Fruit fly (Drosophila melanogaster): ENCODE measurements around the gene Ids.
A peak's percentile ranks its signal among the peaks of the same experiment; 100 is the strongest.

Gene Ids

DNA sequence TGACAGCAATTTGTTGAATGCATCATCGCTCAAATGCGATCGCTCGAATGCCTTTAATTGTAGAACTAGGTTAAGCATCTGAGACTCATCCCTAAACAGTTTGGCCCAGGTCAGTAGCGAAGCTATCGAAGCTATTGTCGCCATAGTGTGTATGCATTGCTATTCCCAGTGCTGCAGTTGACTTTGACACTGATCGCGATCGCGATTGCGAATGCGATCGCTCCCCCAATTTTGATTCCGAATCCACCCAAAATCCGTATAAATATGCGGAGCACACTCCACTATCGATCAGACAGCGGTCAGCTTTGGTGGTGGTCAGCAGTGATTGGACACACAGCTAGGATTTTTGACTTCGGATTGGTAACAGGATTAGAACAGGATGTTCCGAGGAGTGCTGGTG is 48.3 kb upstream of the Ids start, which contains the start of gene CG14961:
Gene CG14961, plus strand, starts transcription at position 301 of the 400 bp plus-strand sequence.
- no peak for TF ChIP-seq Jra (GFP tag; optimal IDR thresholded peaks at IDR 0.05)
- TF ChIP-seq rgr (GFP tag; optimal IDR thresholded peaks at IDR 0.05): no peak
- no peak for TF ChIP-seq Sp1 (GFP tag; optimal IDR thresholded peaks at IDR 0.05)
- TF ChIP-seq Rel (GFP tag; optimal IDR thresholded peaks at IDR 0.05): no peak
- no peak for TF ChIP-seq Rel (tag; optimal IDR thresholded peaks at IDR 0.05)
- TF ChIP-seq N (GFP tag; optimal IDR thresholded peaks at IDR 0.05): no peak
- TF ChIP-seq jim (GFP tag; optimal IDR thresholded peaks at IDR 0.05): no peak
- no peak for TF ChIP-seq Hr78 (GFP tag; optimal IDR thresholded peaks at IDR 0.05)
- TF ChIP-seq pan (optimal IDR thresholded peaks at IDR 0.05): no peak
- no peak for TF ChIP-seq sv (GFP tag; optimal IDR thresholded peaks at IDR 0.05)
- no peak for TF ChIP-seq lola (GFP tag; optimal IDR thresholded peaks at IDR 0.05)
- no peak for TF ChIP-seq Abd-B (GFP tag; optimal IDR thresholded peaks at IDR 0.05)

DNA sequence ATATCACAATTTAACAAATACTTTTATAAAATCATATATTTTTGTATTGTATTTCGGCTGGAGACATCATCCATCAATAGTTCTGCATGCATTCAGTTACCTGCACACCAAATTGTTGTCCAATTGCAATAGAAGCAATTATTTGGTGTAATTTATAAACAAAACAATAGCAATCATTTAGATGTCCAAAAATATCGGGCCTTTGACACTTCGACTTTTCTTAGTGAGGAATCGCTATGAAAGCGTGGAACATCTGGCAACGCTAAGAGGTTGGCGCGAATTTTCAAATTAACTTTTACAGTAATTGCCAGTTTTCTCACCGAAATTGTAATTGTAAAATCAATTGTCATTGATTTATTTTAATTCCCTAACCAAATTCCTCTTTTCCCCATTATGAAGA is 43.3 kb upstream of the Ids start, which contains the start of gene CG14969:
Gene CG14969, minus strand, starts transcription at position 195 of the 400 bp plus-strand sequence.
- TF ChIP-seq woc (GFP tag; optimal IDR thresholded peaks at IDR 0.05) (no peak), Dif (GFP tag; optimal IDR thresholded peaks at IDR 0.05; ENCODE audit: partially characterized antibody) (peak; percentile 96), dl (GFP tag; optimal IDR thresholded peaks at IDR 0.05; ENCODE audit: insufficient read depth in 1 of 2, partially characterized antibody in 2 of 2) (peak; percentile 57 to 68), usp (GFP tag; optimal IDR thresholded peaks at IDR 0.05) (no peak), Hr83 (GFP tag; optimal IDR thresholded peaks at IDR 0.05; ENCODE audit: poor library complexity, severe bottlenecking) (peak; percentile 3), HLH106 (tag; optimal IDR thresholded peaks at IDR 0.05) (no peak), Abd-B (GFP tag; optimal IDR thresholded peaks at IDR 0.05) (no peak), brk (GFP tag; optimal IDR thresholded peaks at IDR 0.05) (no peak), Vsx2 (GFP tag; optimal IDR thresholded peaks at IDR 0.05; ENCODE audit: partially characterized antibody) (peak; percentile 99), CG32264 (GFP tag; optimal IDR thresholded peaks at IDR 0.05) (no peak), foxo (GFP tag; optimal IDR thresholded peaks at IDR 0.05) (peak in 1 of 2 experiments; percentile 32), Dfd (GFP tag; optimal IDR thresholded peaks at IDR 0.05) (no peak), Myc (optimal IDR thresholded peaks at IDR 0.05) (no peak)

DNA sequence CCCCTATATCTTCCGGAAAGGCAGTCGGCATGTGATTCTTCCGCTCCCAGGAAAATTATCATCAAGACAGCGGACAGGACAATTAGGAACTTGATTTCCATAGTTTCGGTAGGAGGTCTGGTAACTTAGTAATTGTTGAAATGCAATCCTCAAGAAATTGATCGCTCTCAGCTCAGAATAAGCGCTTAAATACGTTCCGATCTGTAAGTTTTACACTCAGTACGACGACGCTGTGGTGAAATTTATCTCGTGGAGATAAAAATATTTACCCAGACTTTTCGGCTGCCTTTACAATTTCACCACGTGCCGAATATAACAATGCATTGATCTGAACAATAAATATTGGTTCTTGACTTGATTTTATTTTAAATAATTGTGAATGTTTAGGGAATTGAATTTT is 42.4 kb upstream of the Ids start, which contains the start of gene Drsl1:
Gene Drsl1, minus strand, starts transcription at position 101 of the 400 bp plus-strand sequence.
- TF ChIP-seq Vsx2 (GFP tag; optimal IDR thresholded peaks at IDR 0.05; ENCODE audit: partially characterized antibody): no peak
- TF ChIP-seq Rel (GFP tag; optimal IDR thresholded peaks at IDR 0.05): no peak
- TF ChIP-seq Rel (tag; optimal IDR thresholded peaks at IDR 0.05): no peak
- no peak for TF ChIP-seq foxo (GFP tag; optimal IDR thresholded peaks at IDR 0.05)
- TF ChIP-seq rgr (GFP tag; optimal IDR thresholded peaks at IDR 0.05): no peak
- TF ChIP-seq pan (optimal IDR thresholded peaks at IDR 0.05): no peak

DNA sequence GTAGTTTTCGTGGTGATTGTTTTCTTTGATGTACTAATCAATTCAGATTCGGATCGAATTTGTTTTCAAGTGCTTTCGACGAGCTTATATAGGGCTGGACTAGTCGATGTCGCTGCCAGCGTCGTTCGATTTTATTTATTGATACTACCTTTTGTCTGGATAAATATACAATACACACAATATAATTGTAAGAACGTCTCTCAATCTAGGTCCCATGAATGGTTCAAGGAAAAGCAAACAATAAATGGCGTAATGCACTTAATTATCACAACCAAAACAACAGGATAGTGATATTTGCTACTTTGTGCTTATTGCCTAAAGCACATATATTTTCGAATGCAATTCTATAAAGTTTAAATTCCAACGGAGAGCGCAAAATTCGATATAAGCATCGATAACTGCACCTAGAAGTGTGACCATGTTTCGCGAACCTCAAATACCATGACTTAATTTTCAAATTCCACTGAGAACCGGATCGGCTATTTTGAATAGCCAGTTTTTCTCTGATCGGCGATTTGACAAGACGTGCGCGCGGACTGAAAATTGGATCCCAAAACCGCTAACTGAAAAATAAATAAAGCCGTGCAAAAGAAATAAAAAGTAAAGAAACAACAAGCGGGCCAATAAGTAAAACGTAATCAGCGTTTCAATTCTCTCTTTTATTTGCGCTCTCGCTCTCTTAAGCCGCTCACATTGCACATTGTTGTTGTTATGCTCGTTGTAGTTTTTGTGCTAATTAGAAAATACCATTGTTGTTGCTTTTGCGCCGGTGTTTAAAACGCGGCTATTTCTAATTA is 41.5 kb upstream of the Ids start, which contains the start of the genes Drsl6 and kst:
Gene Drsl6, minus strand, starts transcription at position 51 of the 797 bp plus-strand sequence.
Gene kst, plus strand, starts transcription at position 493 of the 797 bp plus-strand sequence.
- TF ChIP-seq tai (GFP tag; optimal IDR thresholded peaks at IDR 0.05) (no peak), dsf (GFP tag; optimal IDR thresholded peaks at IDR 0.05; ENCODE audit: borderline replicate concordance) (no peak), rgr (GFP tag; optimal IDR thresholded peaks at IDR 0.05) (peak; percentile 19), CrebA (GFP tag; optimal IDR thresholded peaks at IDR 0.05; ENCODE audit: borderline replicate concordance) (no peak), sv (GFP tag; optimal IDR thresholded peaks at IDR 0.05) (peak; percentile 19), OdsH (GFP tag; optimal IDR thresholded peaks at IDR 0.05) (no peak), Hnf4 (GFP tag; optimal IDR thresholded peaks at IDR 0.05) (peak; percentile 16), Hr83 (GFP tag; optimal IDR thresholded peaks at IDR 0.05; ENCODE audit: poor library complexity, severe bottlenecking) (peak; percentile 67), Sp1 (GFP tag; optimal IDR thresholded peaks at IDR 0.05) (peak; percentile 47), Dif (GFP tag; optimal IDR thresholded peaks at IDR 0.05; ENCODE audit: partially characterized antibody) (peak; percentile 59), lola (GFP tag; optimal IDR thresholded peaks at IDR 0.05) (no peak), br (GFP tag; optimal IDR thresholded peaks at IDR 0.05) (no peak), Jra (GFP tag; optimal IDR thresholded peaks at IDR 0.05) (no peak), HLH106 (tag; optimal IDR thresholded peaks at IDR 0.05) (peak; percentile 23), brk (GFP tag; optimal IDR thresholded peaks at IDR 0.05) (no peak), Abd-B (GFP tag; optimal IDR thresholded peaks at IDR 0.05) (no peak), Vsx2 (GFP tag; optimal IDR thresholded peaks at IDR 0.05; ENCODE audit: partially characterized antibody) (peak; percentile 52), jim (GFP tag; optimal IDR thresholded peaks at IDR 0.05) (peak; percentile 80), fru (GFP tag; optimal IDR thresholded peaks at IDR 0.05) (no peak), h (GFP tag; optimal IDR thresholded peaks at IDR 0.05) (peak; percentile 13), Rel (GFP tag; optimal IDR thresholded peaks at IDR 0.05) (no peak), Rel (tag; optimal IDR thresholded peaks at IDR 0.05) (peak; percentile 27), ey (GFP tag; optimal IDR thresholded peaks at IDR 0.05) (no peak)
